Worm (Caenorhabditis elegans): ENCODE measurements around the gene maa-1.
A peak's percentile ranks its signal among the peaks of the same experiment; 100 is the strongest.

maa-1 gene

DNA sequence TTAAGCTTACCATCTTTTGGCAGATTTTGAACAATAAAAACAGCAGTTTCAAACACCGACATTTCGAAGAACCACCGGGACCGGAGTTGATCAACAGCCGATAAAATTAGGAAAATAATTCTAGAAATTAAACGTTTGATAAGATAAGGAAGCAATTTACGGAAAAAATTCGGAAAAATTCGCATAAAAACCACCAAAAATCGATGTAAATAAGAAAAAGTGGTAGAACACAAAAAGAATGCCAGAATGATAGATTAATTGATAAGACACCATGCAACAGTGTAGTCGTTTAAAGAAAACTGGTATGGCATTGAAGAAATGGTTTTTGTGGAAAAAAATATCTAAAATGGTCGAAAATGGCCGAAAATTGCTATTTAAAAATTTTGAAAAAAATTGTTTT is at the start of gene maa-1:
maa-1 (minus strand) TSS at position 120 of the 400 bp plus-strand sequence.
- no peak for TF ChIP-seq hmbx-1 (tag; optimal IDR thresholded peaks at IDR 0.05)
- no peak for TF ChIP-seq aly-1 (tag; optimal IDR thresholded peaks at IDR 0.05)
- TF ChIP-seq tbx-11 (GFP tag; IDR thresholded peaks at IDR 0.05): no peak
- no peak for TF ChIP-seq flt-1 (GFP tag; IDR thresholded peaks at IDR 0.05)
- TF ChIP-seq F13C5.2 (tag; optimal IDR thresholded peaks at IDR 0.05): no peak
- no peak for TF ChIP-seq sea-1 (GFP tag; conservative IDR thresholded peaks at IDR 0.05)
- TF ChIP-seq B0310.2 (tag; optimal IDR thresholded peaks at IDR 0.05): no peak
- no peak for TF ChIP-seq scrt-1 (GFP tag; IDR thresholded peaks at IDR 0.05)

DNA sequence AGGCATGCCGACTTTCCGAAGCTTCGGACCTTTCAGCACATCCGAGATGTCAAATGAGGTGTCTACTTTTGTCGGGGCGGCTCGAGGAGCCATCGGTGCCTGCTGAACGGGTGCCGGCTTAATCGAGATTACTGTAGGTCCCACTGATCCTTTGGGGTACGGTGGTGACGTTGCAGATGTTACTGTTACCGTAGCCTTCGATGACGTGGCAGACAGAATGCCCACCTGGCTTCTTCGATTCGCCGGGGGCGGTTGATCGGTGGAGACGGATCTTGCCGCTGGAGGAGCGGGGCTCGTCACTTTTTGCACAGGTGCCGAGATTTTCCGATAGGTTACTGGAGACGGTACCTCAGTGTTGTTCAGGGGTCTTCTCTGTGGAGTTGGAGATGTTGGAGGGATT is 49.3 kb upstream of the maa-1 start:
- TF ChIP-seq hmg-4 (GFP tag; optimal IDR thresholded peaks at IDR 0.05) (no peak), hmbx-1 (tag; optimal IDR thresholded peaks at IDR 0.05) (no peak), pes-1 (GFP tag; IDR thresholded peaks at IDR 0.05) (no peak), sea-1 (GFP tag; conservative IDR thresholded peaks at IDR 0.05) (no peak), ama-1 (optimal IDR thresholded peaks at IDR 0.05) (no peak), scrt-1 (GFP tag; IDR thresholded peaks at IDR 0.05) (no peak)

- TF ChIP-seq F13C5.2 (tag; optimal IDR thresholded peaks at IDR 0.05) (peak; percentile 55), B0310.2 (tag; optimal IDR thresholded peaks at IDR 0.05) (no peak), scrt-1 (GFP tag; IDR thresholded peaks at IDR 0.05) (no peak), tbx-11 (GFP tag; IDR thresholded peaks at IDR 0.05) (no peak), aly-1 (tag; optimal IDR thresholded peaks at IDR 0.05) (no peak), tbx-37 (GFP tag; conservative IDR thresholded peaks at IDR 0.05) (peak; percentile 51), flt-1 (GFP tag; IDR thresholded peaks at IDR 0.05) (no peak), ets-7 (tag; optimal IDR thresholded peaks at IDR 0.05) (no peak), hmg-4 (GFP tag; optimal IDR thresholded peaks at IDR 0.05) (peak; percentile 72), tra-4 (tag; optimal IDR thresholded peaks at IDR 0.05) (no peak), pes-1 (GFP tag; IDR thresholded peaks at IDR 0.05) (peak; percentile 43; the same call in 1 of the 2 replicates), ceh-36 (tag; optimal IDR thresholded peaks at IDR 0.05) (no peak)
Observed at ce11 chrIII:11870009-11870408, 47.7 kb upstream of the maa-1 start.

- TF ChIP-seq scrt-1 (GFP tag; IDR thresholded peaks at IDR 0.05) (no peak), hmbx-1 (tag; optimal IDR thresholded peaks at IDR 0.05) (no peak), ceh-36 (tag; optimal IDR thresholded peaks at IDR 0.05) (no peak), tbx-11 (GFP tag; IDR thresholded peaks at IDR 0.05) (no peak), flt-1 (GFP tag; IDR thresholded peaks at IDR 0.05) (no peak), tbx-37 (GFP tag; conservative IDR thresholded peaks at IDR 0.05) (no peak), pes-1 (GFP tag; IDR thresholded peaks at IDR 0.05) (no peak), aly-1 (tag; optimal IDR thresholded peaks at IDR 0.05) (no peak), tra-4 (tag; optimal IDR thresholded peaks at IDR 0.05) (no peak), hmg-4 (GFP tag; optimal IDR thresholded peaks at IDR 0.05) (no peak), hnd-1 (tag; optimal IDR thresholded peaks at IDR 0.05) (no peak), sea-1 (GFP tag; conservative IDR thresholded peaks at IDR 0.05) (no peak), ceh-13 (GFP tag; optimal IDR thresholded peaks at IDR 0.05) (no peak), ama-1 (optimal IDR thresholded peaks at IDR 0.05) (no peak), F13C5.2 (tag; optimal IDR thresholded peaks at IDR 0.05) (no peak), ets-7 (tag; optimal IDR thresholded peaks at IDR 0.05) (no peak), B0310.2 (tag; optimal IDR thresholded peaks at IDR 0.05) (no peak)
Observed at ce11 chrIII:11869231-11869912, 47.0 kb upstream of the maa-1 start, which contains the start of gene taf-12. taf-12 (minus strand) TSS chrIII:11869281.

DNA sequence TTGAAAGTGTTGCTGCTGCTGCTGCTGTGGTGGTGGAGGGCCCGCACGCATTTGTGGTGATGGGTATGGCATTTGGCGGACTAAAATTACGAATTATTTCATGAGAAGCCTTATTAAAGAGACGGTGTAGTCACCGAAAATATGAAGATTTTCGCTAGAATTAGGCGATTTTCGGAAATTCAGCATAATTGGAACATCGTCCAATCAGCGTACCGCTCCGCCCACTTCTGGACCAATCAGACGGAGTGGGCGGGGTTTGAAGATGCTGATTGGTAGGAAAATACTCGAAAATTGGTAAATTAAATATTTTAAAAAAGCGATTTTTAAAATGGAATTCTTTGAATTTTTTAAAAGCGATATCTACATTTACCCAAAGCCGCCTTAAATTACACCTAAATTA is 43.8 kb upstream of the maa-1 start:
- no peak for TF ChIP-seq hmbx-1 (tag; optimal IDR thresholded peaks at IDR 0.05)

DNA sequence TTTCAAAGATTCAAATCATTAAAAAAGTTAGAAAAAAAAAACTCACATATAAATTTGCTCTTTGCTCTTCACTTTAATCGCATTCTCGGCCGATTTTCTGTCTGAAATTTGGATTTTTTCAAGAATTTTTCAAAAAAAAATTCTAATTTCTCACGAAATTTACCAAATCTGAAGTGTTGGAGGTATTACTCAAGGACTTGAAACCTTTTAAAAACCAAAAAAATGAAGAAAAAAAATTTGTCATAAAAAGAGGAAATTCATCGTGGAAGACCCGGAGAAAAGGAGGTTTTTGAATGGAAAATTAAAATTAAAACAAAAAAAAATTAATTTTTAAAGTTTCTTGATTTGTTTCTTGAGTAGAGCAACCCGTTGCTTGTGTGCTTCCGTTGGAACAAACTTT is 39.8 kb upstream of the maa-1 start, which contains the start of gene Y56A3A.2:
Y56A3A.2 (minus strand) TSS at position 101 of the 400 bp plus-strand sequence.
- TF ChIP-seq tbx-37 (GFP tag; conservative IDR thresholded peaks at IDR 0.05): no peak
- no peak for TF ChIP-seq ceh-13 (GFP tag; optimal IDR thresholded peaks at IDR 0.05)
- TF ChIP-seq B0310.2 (tag; optimal IDR thresholded peaks at IDR 0.05): no peak
- no peak for TF ChIP-seq pes-1 (GFP tag; IDR thresholded peaks at IDR 0.05)
- TF ChIP-seq tra-4 (tag; optimal IDR thresholded peaks at IDR 0.05): no peak
- no peak for TF ChIP-seq hnd-1 (tag; optimal IDR thresholded peaks at IDR 0.05)
- TF ChIP-seq ceh-36 (tag; optimal IDR thresholded peaks at IDR 0.05): no peak
- TF ChIP-seq hmbx-1 (tag; optimal IDR thresholded peaks at IDR 0.05): no peak
- no peak for TF ChIP-seq flt-1 (GFP tag; IDR thresholded peaks at IDR 0.05)
- no peak for TF ChIP-seq sea-1 (GFP tag; conservative IDR thresholded peaks at IDR 0.05)
- TF ChIP-seq hmg-4 (GFP tag; optimal IDR thresholded peaks at IDR 0.05): no peak
- no peak for TF ChIP-seq scrt-1 (GFP tag; IDR thresholded peaks at IDR 0.05)
- TF ChIP-seq ama-1 (optimal IDR thresholded peaks at IDR 0.05): no peak

DNA sequence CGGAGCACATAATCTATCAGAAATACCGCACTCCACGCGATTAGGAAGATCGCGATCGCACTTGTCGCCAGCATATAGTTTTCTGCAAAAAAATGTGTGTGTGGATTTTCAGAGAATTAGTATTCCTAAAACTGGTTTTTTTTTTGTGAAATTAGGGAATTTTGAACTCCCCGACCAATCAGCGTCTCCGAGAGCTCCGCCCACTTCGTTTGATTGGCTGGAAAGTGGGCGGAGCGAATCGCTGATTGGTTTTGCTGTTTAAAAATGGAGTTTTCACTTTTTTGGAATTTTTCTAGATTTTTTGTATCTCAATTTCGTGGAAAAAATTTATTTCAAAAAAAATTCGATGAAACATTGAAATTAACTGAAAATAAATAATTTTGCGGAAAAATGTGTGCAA is 38.8 kb upstream of the maa-1 start:
- TF ChIP-seq hnd-1 (tag; optimal IDR thresholded peaks at IDR 0.05) (no peak), hmg-4 (GFP tag; optimal IDR thresholded peaks at IDR 0.05) (no peak), ceh-36 (tag; optimal IDR thresholded peaks at IDR 0.05) (no peak), aly-1 (tag; optimal IDR thresholded peaks at IDR 0.05) (no peak), ama-1 (optimal IDR thresholded peaks at IDR 0.05) (no peak), flt-1 (GFP tag; IDR thresholded peaks at IDR 0.05) (no peak), B0310.2 (tag; optimal IDR thresholded peaks at IDR 0.05) (no peak), tra-4 (tag; optimal IDR thresholded peaks at IDR 0.05) (no peak), ceh-13 (GFP tag; optimal IDR thresholded peaks at IDR 0.05) (no peak), tbx-37 (GFP tag; conservative IDR thresholded peaks at IDR 0.05) (no peak), sea-1 (GFP tag; conservative IDR thresholded peaks at IDR 0.05) (no peak), scrt-1 (GFP tag; IDR thresholded peaks at IDR 0.05) (no peak), pes-1 (GFP tag; IDR thresholded peaks at IDR 0.05) (no peak), ets-7 (tag; optimal IDR thresholded peaks at IDR 0.05) (no peak)

DNA sequence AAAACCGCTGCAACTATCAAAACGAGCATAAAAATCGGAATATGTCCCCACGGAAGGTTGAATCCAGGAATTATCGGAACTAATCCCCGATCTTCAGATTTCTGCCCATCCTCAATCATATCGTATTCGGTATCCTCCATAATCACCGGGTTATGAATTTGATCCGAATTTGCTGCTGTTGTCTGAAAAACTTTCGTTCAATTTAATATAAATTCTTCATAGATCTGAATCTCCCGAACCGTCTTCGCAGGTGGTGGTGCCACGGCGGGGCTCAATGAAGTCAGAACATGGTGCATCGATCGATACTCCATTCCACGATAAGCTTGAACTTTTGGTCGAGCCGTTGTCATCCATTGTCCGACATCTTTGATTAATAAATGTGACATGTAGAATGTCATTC is 34.5 kb upstream of the maa-1 start:
- TF ChIP-seq aly-1 (tag; optimal IDR thresholded peaks at IDR 0.05) (no peak), ets-7 (tag; optimal IDR thresholded peaks at IDR 0.05) (no peak), hmg-4 (GFP tag; optimal IDR thresholded peaks at IDR 0.05) (no peak), ceh-36 (tag; optimal IDR thresholded peaks at IDR 0.05) (no peak), pes-1 (GFP tag; IDR thresholded peaks at IDR 0.05) (no peak), sea-1 (GFP tag; conservative IDR thresholded peaks at IDR 0.05) (no peak), hmbx-1 (tag; optimal IDR thresholded peaks at IDR 0.05) (no peak), tbx-37 (GFP tag; conservative IDR thresholded peaks at IDR 0.05) (no peak), F13C5.2 (tag; optimal IDR thresholded peaks at IDR 0.05) (no peak), flt-1 (GFP tag; IDR thresholded peaks at IDR 0.05) (no peak), ama-1 (optimal IDR thresholded peaks at IDR 0.05) (no peak), tbx-11 (GFP tag; IDR thresholded peaks at IDR 0.05) (no peak), tra-4 (tag; optimal IDR thresholded peaks at IDR 0.05) (no peak), B0310.2 (tag; optimal IDR thresholded peaks at IDR 0.05) (no peak), ceh-13 (GFP tag; optimal IDR thresholded peaks at IDR 0.05) (no peak), hnd-1 (tag; optimal IDR thresholded peaks at IDR 0.05) (no peak), scrt-1 (GFP tag; IDR thresholded peaks at IDR 0.05) (no peak)
